Fruit fly (Drosophila melanogaster) whole organism, embryonic: Measurements from ENCODE around the gene Cwc25.

Experiments used
- ATbp ChIP-seq: fragments of 200-800 bp; sonication (Bioruptor generic); optimal IDR thresholded peaks from 2 replicates; lab custom pipeline; 2017; ENCODE audit warnings: missing biosample characterization, mild to moderate bottlenecking, missing genetic modification characterization, missing genetic modification reagents
- Abd-B ChIP-seq: fragments of 200-800 bp; sonication (Bioruptor generic); optimal IDR thresholded peaks from 2 replicates; lab custom pipeline; 2018; ENCODE audit warnings: missing biosample characterization, mild to moderate bottlenecking, missing genetic modification characterization, moderate library complexity
- Antp ChIP-seq: fragments of 200-800 bp; sonication (Bioruptor generic); optimal IDR thresholded peaks from 3 replicates; lab custom pipeline; 2016; ENCODE audit warnings: missing biosample characterization, missing genetic modification characterization
- BtbVII ChIP-seq: fragments of 200-800 bp; sonication (Bioruptor generic); optimal IDR thresholded peaks from 3 replicates; lab custom pipeline; 2017; ENCODE audit warnings: missing biosample characterization, mild to moderate bottlenecking, missing genetic modification characterization
- CG10274 ChIP-seq: fragments of 200-800 bp; sonication (Bioruptor generic); optimal IDR thresholded peaks from 3 replicates; lab custom pipeline; 2017; ENCODE audit warnings: missing biosample characterization, mild to moderate bottlenecking, missing genetic modification characterization
- CG10979 ChIP-seq: fragments of 200-800 bp; sonication (Bioruptor generic); optimal IDR thresholded peaks from 2 replicates; lab custom pipeline; 2018; ENCODE audit warnings: missing biosample characterization, mild to moderate bottlenecking, missing genetic modification characterization, moderate library complexity
- CG12155 ChIP-seq: fragments of 200-800 bp; sonication (Bioruptor generic); optimal IDR thresholded peaks from 3 replicates; lab custom pipeline; 2016; ENCODE audit warnings: missing biosample characterization, missing genetic modification characterization
- CG13424 ChIP-seq: fragments of 200-800 bp; sonication (Bioruptor generic); optimal IDR thresholded peaks from 2 replicates; lab custom pipeline; 2019; ENCODE audit warnings: missing biosample characterization, mild to moderate bottlenecking, missing genetic modification characterization, moderate library complexity
- CG13624 ChIP-seq: fragments of 200-800 bp; sonication (Bioruptor generic); optimal IDR thresholded peaks from 2 replicates; lab custom pipeline; 2016; ENCODE audit warnings: missing biosample characterization, missing genetic modification characterization
- CG14441 ChIP-seq: fragments of 200-800 bp; sonication (Bioruptor generic); IDR thresholded peaks from 2 replicates; pipeline ENCODE4 v1.3.6; 2022; ENCODE audit warnings: missing biosample characterization, missing genetic modification characterization
- CG15696 ChIP-seq: fragments of 200-800 bp; sonication (Bioruptor generic); optimal IDR thresholded peaks from 2 replicates; lab custom pipeline; 2019; ENCODE audit warnings: missing biosample characterization, mild to moderate bottlenecking, missing genetic modification characterization, moderate library complexity
- CG17328 ChIP-seq: fragments of 200-800 bp; sonication (Bioruptor generic); IDR thresholded peaks from 2 replicates; pipeline ENCODE4 v1.3.6; 2022; ENCODE audit warnings: missing biosample characterization, missing genetic modification characterization
- CG17359 ChIP-seq: fragments of 200-800 bp; sonication (Bioruptor generic); optimal IDR thresholded peaks from 3 replicates; lab custom pipeline; 2018; ENCODE audit warnings: missing biosample characterization, mild to moderate bottlenecking, missing genetic modification characterization, moderate library complexity
- CG17612 ChIP-seq: fragments of 200-800 bp; sonication (Bioruptor generic); IDR thresholded peaks from 2 replicates; pipeline ENCODE4 v1.3.6; 2022; ENCODE audit warnings: missing biosample characterization, missing genetic modification characterization
- CG18619 ChIP-seq: fragments of 200-800 bp; sonication (Bioruptor generic); optimal IDR thresholded peaks from 3 replicates; lab custom pipeline; 2017; ENCODE audit warnings: missing biosample characterization, mild to moderate bottlenecking, missing genetic modification characterization
- CG2120 ChIP-seq: fragments of 200-800 bp; sonication (Bioruptor generic); optimal IDR thresholded peaks from 3 replicates; lab custom pipeline; 2016; ENCODE audit warnings: missing biosample characterization, missing genetic modification characterization
- CG2889 ChIP-seq: fragments of 200-800 bp; sonication (Bioruptor generic); IDR thresholded peaks from 3 replicates; pipeline ENCODE4 v1.3.6; 2022; ENCODE audit warnings: missing biosample characterization, missing genetic modification characterization
- CG30403 ChIP-seq: fragments of 200-800 bp; sonication (Bioruptor generic); optimal IDR thresholded peaks from 3 replicates; lab custom pipeline; 2016; ENCODE audit warnings: missing biosample characterization, missing genetic modification characterization
- CG32532 ChIP-seq: fragments of 200-800 bp; sonication (Bioruptor generic); IDR thresholded peaks from 2 replicates; pipeline ENCODE4 v1.3.6; 2022; ENCODE audit warnings: missing biosample characterization, missing genetic modification characterization
- CG6689 ChIP-seq: fragments of 200-800 bp; sonication (Bioruptor generic); IDR thresholded peaks from 2 replicates; pipeline ENCODE4 v1.3.6; 2022; ENCODE audit warnings: missing biosample characterization, missing genetic modification characterization
- CG7786 ChIP-seq: fragments of 200-800 bp; sonication (Bioruptor generic); optimal IDR thresholded peaks from 2 replicates; lab custom pipeline; 2016; ENCODE audit warnings: missing biosample characterization, missing genetic modification characterization
- CG8089 ChIP-seq: fragments of 200-800 bp; sonication (Bioruptor generic); optimal IDR thresholded peaks from 3 replicates; lab custom pipeline; 2016; ENCODE audit warnings: missing biosample characterization, missing genetic modification characterization
- CG9609 ChIP-seq: fragments of 200-800 bp; sonication (Bioruptor generic); optimal IDR thresholded peaks from 3 replicates; lab custom pipeline; 2016; ENCODE audit warnings: missing biosample characterization, missing genetic modification characterization
- CG9932 ChIP-seq: fragments of 200-800 bp; sonication (Bioruptor generic); IDR thresholded peaks from 2 replicates; pipeline ENCODE4 v1.3.6; 2022; ENCODE audit warnings: missing biosample characterization, missing genetic modification characterization
- CHES-1-like ChIP-seq: fragments of 200-800 bp; sonication (Bioruptor generic); optimal IDR thresholded peaks from 2 replicates; lab custom pipeline; 2016; ENCODE audit warnings: missing biosample characterization, missing genetic modification characterization
- CoRest ChIP-seq: fragments of 200-800 bp; sonication (Bioruptor generic); optimal IDR thresholded peaks from 3 replicates; lab custom pipeline; 2018; ENCODE audit warnings: missing biosample characterization, mild to moderate bottlenecking, missing genetic modification characterization, moderate library complexity
- D19B ChIP-seq: fragments of 200-800 bp; sonication (Bioruptor generic); optimal IDR thresholded peaks from 2 replicates; lab custom pipeline; 2017; ENCODE audit warnings: missing biosample characterization, mild to moderate bottlenecking, missing genetic modification characterization
- Ets65A ChIP-seq: fragments of 200-800 bp; sonication (Bioruptor generic); peaks from one replicate; lab custom pipeline; 2016; ENCODE audit warnings: missing biosample characterization, missing genetic modification characterization
- HLH4C ChIP-seq: fragments of 200-800 bp; sonication (Bioruptor generic); IDR thresholded peaks from 3 replicates; pipeline ENCODE4 v1.3.6; 2022; ENCODE audit warnings: missing biosample characterization, missing genetic modification characterization; ENCODE audit not compliant: partially characterized antibody
- HLH54F ChIP-seq: fragments of 200-800 bp; sonication (Bioruptor generic); optimal IDR thresholded peaks from 3 replicates; lab custom pipeline; 2016; ENCODE audit warnings: missing biosample characterization, missing genetic modification characterization
- Side ChIP-seq: fragments of 200-800 bp; sonication (Bioruptor generic); optimal IDR thresholded peaks from 2 replicates; lab custom pipeline; 2016; ENCODE audit warnings: missing biosample characterization, missing genetic modification characterization
- Sry-β ChIP-seq: fragments of 200-800 bp; sonication (Bioruptor generic); optimal IDR thresholded peaks from 2 replicates; lab custom pipeline; 2018; ENCODE audit warnings: missing biosample characterization, mild to moderate bottlenecking, missing genetic modification characterization, moderate library complexity
- ara ChIP-seq: fragments of 200-800 bp; sonication (Bioruptor generic); IDR thresholded peaks from 2 replicates; pipeline ENCODE4 v1.3.6; 2022; ENCODE audit warnings: missing biosample characterization, missing genetic modification characterization
- ash1 ChIP-seq: fragments of 200-800 bp; sonication (Bioruptor generic); optimal IDR thresholded peaks from 2 replicates; lab custom pipeline; 2018; ENCODE audit warnings: missing biosample characterization, mild to moderate bottlenecking, missing genetic modification characterization
- dm ChIP-seq: fragments of 200-800 bp; sonication (Bioruptor generic); optimal IDR thresholded peaks from 3 replicates; lab custom pipeline; 2016; ENCODE audit warnings: missing biosample characterization, missing genetic modification characterization
- fu2 ChIP-seq: fragments of 200-800 bp; sonication (Bioruptor generic); optimal IDR thresholded peaks from 2 replicates; lab custom pipeline; 2016; ENCODE audit warnings: missing biosample characterization, missing genetic modification characterization
- gce ChIP-seq: fragments of 200-800 bp; sonication (Bioruptor generic); IDR thresholded peaks from 3 replicates; pipeline ENCODE4 v1.3.6; 2022; ENCODE audit warnings: missing biosample characterization, missing genetic modification characterization
- gro ChIP-seq: fragments of 200-800 bp; sonication (Bioruptor generic); optimal IDR thresholded peaks from 2 replicates; lab custom pipeline; 2016; ENCODE audit warnings: missing biosample characterization, missing genetic modification characterization
- klu ChIP-seq: fragments of 200-800 bp; sonication (Bioruptor generic); IDR thresholded peaks from 2 replicates; pipeline ENCODE4 v1.3.6; 2022; ENCODE audit warnings: missing biosample characterization, missing genetic modification characterization
- lilli ChIP-seq: fragments of 200-800 bp; sonication (Bioruptor generic); optimal IDR thresholded peaks from 3 replicates; lab custom pipeline; 2016; ENCODE audit warnings: missing biosample characterization, missing genetic modification characterization
- luna ChIP-seq: fragments of 200-800 bp; sonication (Bioruptor generic); optimal IDR thresholded peaks from 2 replicates; lab custom pipeline; 2016; ENCODE audit warnings: missing biosample characterization, missing genetic modification characterization
- mam ChIP-seq: fragments of 200-800 bp; sonication (Bioruptor generic); optimal IDR thresholded peaks from 3 replicates; lab custom pipeline; 2016; ENCODE audit warnings: missing biosample characterization, missing genetic modification characterization
- nerfin-1 ChIP-seq: fragments of 200-800 bp; sonication (Bioruptor generic); optimal IDR thresholded peaks from 3 replicates; lab custom pipeline; 2019; ENCODE audit warnings: missing biosample characterization, mild to moderate bottlenecking, missing genetic modification characterization, moderate library complexity
- org-1 ChIP-seq: fragments of 200-800 bp; sonication (Bioruptor generic); optimal IDR thresholded peaks from 2 replicates; lab custom pipeline; 2017; ENCODE audit warnings: missing biosample characterization, missing genetic modification characterization
- otp ChIP-seq: fragments of 200-800 bp; sonication (Bioruptor generic); IDR thresholded peaks from 3 replicates; pipeline ENCODE4, ENCODE4 v1.3.6; 2022; ENCODE audit warnings: missing biosample characterization, missing genetic modification characterization
- p53 ChIP-seq: fragments of 200-800 bp; sonication (Bioruptor generic); optimal IDR thresholded peaks from 2 replicates; lab custom pipeline; 2016; ENCODE audit warnings: missing biosample characterization, missing genetic modification characterization
- pho ChIP-seq: fragments of 200-800 bp; sonication (Bioruptor generic); optimal IDR thresholded peaks from 2 replicates; lab custom pipeline; 2016; ENCODE audit warnings: missing biosample characterization, missing genetic modification characterization
- row ChIP-seq: fragments of 200-800 bp; sonication (Bioruptor generic); IDR thresholded peaks from 3 replicates; pipeline ENCODE4 v1.3.6; 2022; ENCODE audit warnings: missing biosample characterization, missing genetic modification characterization
- slbo ChIP-seq: fragments of 200-800 bp; sonication (Bioruptor generic); IDR thresholded peaks from 2 replicates; pipeline ENCODE4 v1.3.6; 2022; ENCODE audit warnings: missing biosample characterization, missing genetic modification characterization
- ssp ChIP-seq: fragments of 200-800 bp; sonication (Bioruptor generic); IDR thresholded peaks from 2 replicates; pipeline ENCODE4 v1.3.6; 2022; ENCODE audit warnings: missing biosample characterization, missing genetic modification characterization
- zfh2 ChIP-seq: fragments of 200-800 bp; sonication (Bioruptor generic); optimal IDR thresholded peaks from 2 replicates; lab custom pipeline; 2016; ENCODE audit warnings: missing biosample characterization, missing genetic modification characterization

Gene Cwc25

DNA sequence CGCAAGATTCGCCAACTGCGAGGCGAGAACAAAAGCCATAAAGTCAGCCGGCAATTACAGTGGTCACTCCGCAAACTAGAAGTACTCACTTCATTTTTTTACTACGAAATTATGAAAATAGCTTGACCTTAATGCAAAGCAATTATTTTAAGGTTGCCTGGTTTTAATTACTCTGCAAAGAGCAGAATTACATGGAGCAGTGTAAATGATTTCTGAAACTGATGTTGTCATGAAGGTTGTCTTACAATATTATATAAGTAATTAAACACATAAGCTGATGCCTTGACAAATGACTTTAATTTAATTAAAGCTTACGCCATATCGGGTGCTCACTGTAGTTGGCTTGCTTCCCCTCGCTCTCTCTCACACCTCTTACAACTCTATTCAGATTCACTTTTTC is 10.7 kb upstream of the Cwc25 start (continued):
- TF ChIP-seq Abd-B (GFP tag; lab: Kevin White, UChicago) (peak; percentile 41), CG17612 (GFP tag; lab: Robert Waterston, UW) (no peak), BtbVII (GFP tag; lab: Kevin White, UChicago) (peak; percentile 50), CG9609 (GFP tag; lab: Kevin White, UChicago) (peak; percentile 23), row (peak; percentile 68), dm (no peak), ssp (GFP tag; lab: Robert Waterston, UW) (0 out of 2 replicates have a peak, but pooled peaks have one; percentile 9)

DNA sequence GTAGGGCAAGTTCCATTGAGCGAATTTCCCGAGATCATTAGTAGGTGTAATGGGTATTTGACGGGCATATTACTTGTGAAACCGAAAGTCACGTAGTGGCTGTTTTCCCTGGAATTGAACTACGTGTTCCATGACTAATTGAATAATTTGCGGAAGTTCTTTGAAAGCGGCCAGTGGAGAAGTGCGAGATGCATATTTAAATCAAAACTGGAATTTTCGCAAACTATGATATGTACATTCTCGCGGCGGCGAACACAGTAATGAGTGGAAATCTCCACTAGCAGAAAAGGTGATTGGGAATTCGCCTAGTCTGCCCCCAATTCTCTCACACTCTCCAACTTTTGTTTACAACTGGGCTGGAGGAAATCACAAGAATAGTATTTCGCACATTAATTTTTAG is 10.0 kb upstream of the Cwc25 start:
- TF ChIP-seq CG9932 (GFP tag; lab: Robert Waterston, UW): peak; percentile 59
- 0 out of 2 replicates have a peak, but pooled peaks have one; percentile 29 for TF ChIP-seq klu (GFP tag; lab: Robert Waterston, UW)
- 0 out of 2 replicates have a peak, but pooled peaks have one; percentile 11 for TF ChIP-seq CG6689 (GFP tag; lab: Robert Waterston, UW)
- peak; percentile 35 for TF ChIP-seq HLH54F (GFP tag; lab: Kevin White, UChicago)
- TF ChIP-seq ATbp (GFP tag; lab: Kevin White, UChicago): no peak
- TF ChIP-seq Ets65A (GFP tag; lab: Kevin White, UChicago): peak; percentile 43
- TF ChIP-seq fu2 (GFP tag; lab: Kevin White, UChicago): peak; percentile 38
- no peak for TF ChIP-seq CG14441 (GFP tag; lab: Robert Waterston, UW)
- no peak for TF ChIP-seq Sry-β
- no peak for TF ChIP-seq mam (GFP tag; lab: Kevin White, UChicago)
- TF ChIP-seq Antp (GFP tag; lab: Kevin White, UChicago): peak; percentile 11
- TF ChIP-seq lilli (GFP tag; lab: Kevin White, UChicago): peak; percentile 23
- no peak for TF ChIP-seq CG2889 (GFP tag; lab: Robert Waterston, UW)
- no peak for TF ChIP-seq p53 (GFP tag; lab: Kevin White, UChicago)
- peak; percentile 7 for TF ChIP-seq CG30403
- no peak for TF ChIP-seq ara
- TF ChIP-seq HLH4C (GFP tag; lab: Robert Waterston, UW): no peak
- no peak for TF ChIP-seq otp (GFP tag; lab: Robert Waterston, UW)
- no peak for TF ChIP-seq CG13424
- peak; percentile 21 for TF ChIP-seq CG7786 (GFP tag; lab: Kevin White, UChicago)
- no peak for TF ChIP-seq CG15696 (tag; lab: Kevin White, UChicago)
- TF ChIP-seq zfh2 (GFP tag; lab: Kevin White, UChicago): peak; percentile 57
- TF ChIP-seq CG13624 (GFP tag; lab: Kevin White, UChicago): peak; percentile 11
- no peak for TF ChIP-seq gro (GFP tag; lab: Kevin White, UChicago)
- 0 out of 3 replicates have a peak, but pooled peaks have one; percentile 43 for TF ChIP-seq row
- TF ChIP-seq ash1 (GFP tag; lab: Kevin White, UChicago): no peak
- peak; percentile 17 for TF ChIP-seq D19B (GFP tag; lab: Kevin White, UChicago)
- TF ChIP-seq CHES-1-like (GFP tag; lab: Kevin White, UChicago): peak; percentile 12
- peak; percentile 44 for TF ChIP-seq pho (GFP tag; lab: Kevin White, UChicago)
- no peak for TF ChIP-seq Side (GFP tag; lab: Kevin White, UChicago)
- TF ChIP-seq luna (GFP tag; lab: Kevin White, UChicago): peak; percentile 12
- TF ChIP-seq CG8089 (GFP tag; lab: Kevin White, UChicago): no peak
- peak; percentile 96 for TF ChIP-seq CG10274 (GFP tag; lab: Kevin White, UChicago)
- TF ChIP-seq nerfin-1 (tag; lab: Kevin White, UChicago): no peak
- peak; percentile 17 for TF ChIP-seq CG18619 (GFP tag; lab: Kevin White, UChicago)
- TF ChIP-seq CG10979: no peak
- no peak for TF ChIP-seq CG17328 (GFP tag; lab: Robert Waterston, UW)
- TF ChIP-seq CG2120: peak; percentile 63
- no peak for TF ChIP-seq CG17359 (tag; lab: Kevin White, UChicago)
- TF ChIP-seq CG12155 (GFP tag; lab: Kevin White, UChicago): peak; percentile 6
- TF ChIP-seq slbo: peak; percentile 32; the same call in 1 of the 2 replicates
- peak; percentile 52; the same call in 1 of the 2 replicates for TF ChIP-seq CG32532 (GFP tag; lab: Robert Waterston, UW)
- no peak for TF ChIP-seq gce (GFP tag; lab: Robert Waterston, UW)
- no peak for TF ChIP-seq CoRest (tag; lab: Kevin White, UChicago)
- TF ChIP-seq org-1 (GFP tag; lab: Kevin White, UChicago): no peak
